Fruit fly (Drosophila melanogaster): ENCODE data around the gene p38c.

The p38c gene

dm6 chr3R:24163556-24164022 lies 13.6 kb upstream of the p38c start, which contains the start of gene Apc2 (continued):
- TF ChIP-seq dati (GFP tag; IDR thresholded peaks at IDR 0.05) (no peak), CG15073 (GFP tag; optimal IDR thresholded peaks at IDR 0.05) (no peak), H2.0 (GFP tag; IDR thresholded peaks at IDR 0.05) (peak; percentile 65), Camta (GFP tag; optimal IDR thresholded peaks at IDR 0.05) (peak; percentile 23), CG7928 (GFP tag; optimal IDR thresholded peaks at IDR 0.05) (no peak), chif (GFP tag; optimal IDR thresholded peaks at IDR 0.05) (peak in 1 of 2 experiments; percentile 25), Six4 (GFP tag; optimal IDR thresholded peaks at IDR 0.05) (peak; percentile 18), pb (GFP tag; optimal IDR thresholded peaks at IDR 0.05) (no peak), CG18476 (GFP tag; optimal IDR thresholded peaks at IDR 0.05) (peak; percentile 61), Hsf (GFP tag; optimal IDR thresholded peaks at IDR 0.05) (peak; percentile 52), CG11560 (tag; IDR thresholded peaks at IDR 0.05) (peak; percentile 89), D19B (GFP tag; optimal IDR thresholded peaks at IDR 0.05) (peak; percentile 36), CG10366 (GFP tag; IDR thresholded peaks at IDR 0.05) (peak; percentile 50), CG11456 (GFP tag; IDR thresholded peaks at IDR 0.05) (no peak), ken (GFP tag; IDR thresholded peaks at IDR 0.05) (peak; percentile 59; the same call in 2 of the 3 replicates), phol (tag; optimal IDR thresholded peaks at IDR 0.05) (peak; percentile 82), CG10431 (GFP tag; optimal IDR thresholded peaks at IDR 0.05) (no peak), CG13424 (tag; optimal IDR thresholded peaks at IDR 0.05) (peak; percentile 67), cg (GFP tag; optimal IDR thresholded peaks at IDR 0.05) (no peak), CG10654 (GFP tag; optimal IDR thresholded peaks at IDR 0.05) (peak; percentile 49), Nf-YB (GFP tag; optimal IDR thresholded peaks at IDR 0.05) (peak; percentile 35), cad (GFP tag; optimal IDR thresholded peaks at IDR 0.05) (no peak), eyg (GFP tag; optimal IDR thresholded peaks at IDR 0.05) (no peak), en (GFP tag; optimal IDR thresholded peaks at IDR 0.05) (no peak), Fer1 (GFP tag; optimal IDR thresholded peaks at IDR 0.05) (peak; percentile 30), Lpt (GFP tag; optimal IDR thresholded peaks at IDR 0.05) (no peak), Neu2 (GFP tag; optimal IDR thresholded peaks at IDR 0.05; ENCODE audit: borderline replicate concordance) (no peak), CG14050 (GFP tag; IDR thresholded peaks at IDR 0.05) (no peak), CG5953 (GFP tag; IDR thresholded peaks at IDR 0.05) (no peak), zfh2 (GFP tag; optimal IDR thresholded peaks at IDR 0.05) (peak; percentile 29), Dek (tag; optimal IDR thresholded peaks at IDR 0.05) (peak; percentile 31), CG14667 (GFP tag; IDR thresholded peaks at IDR 0.05) (peak; percentile 28; the same call in 1 of the 2 replicates), Ets97D (GFP tag; optimal IDR thresholded peaks at IDR 0.05) (peak; percentile 8), CG42726 (GFP tag; IDR thresholded peaks at IDR 0.05; ENCODE audit: partially characterized antibody) (no peak), Deaf1 (tag; optimal IDR thresholded peaks at IDR 0.05) (no peak), Xrp1 (GFP tag; IDR thresholded peaks at IDR 0.05) (peak; percentile 76), CG17186 (GFP tag; optimal IDR thresholded peaks at IDR 0.05) (peak; percentile 52), her (GFP tag; optimal IDR thresholded peaks at IDR 0.05) (no peak), Atf6 (GFP tag; IDR thresholded peaks at IDR 0.05) (peak; percentile 45; the same call in 1 of the 2 replicates), CG1832 (GFP tag; optimal IDR thresholded peaks at IDR 0.05) (no peak), CG34224 (GFP tag; IDR thresholded peaks at IDR 0.05; ENCODE audit: partially characterized antibody) (peak; percentile 69; the same call in 2 of the 3 replicates), CG1602 (GFP tag; optimal IDR thresholded peaks at IDR 0.05) (peak; percentile 60), hbn (GFP tag; IDR thresholded peaks at IDR 0.05; ENCODE audit: partially characterized antibody) (no peak; the same call in 1 of the 2 replicates), C15 (GFP tag; IDR thresholded peaks at IDR 0.05) (no peak), ATbp (GFP tag; optimal IDR thresholded peaks at IDR 0.05) (no peak), CG8089 (GFP tag; optimal IDR thresholded peaks at IDR 0.05) (no peak), dmrt11E (tag; optimal IDR thresholded peaks at IDR 0.05) (peak; percentile 64), aop (GFP tag; IDR thresholded peaks at IDR 0.05) (no peak), Gug (GFP tag; IDR thresholded peaks at IDR 0.05) (0 out of 4 replicates have a peak, but pooled peaks have one; percentile 12), CG11504 (tag; optimal IDR thresholded peaks at IDR 0.05) (peak; percentile 74)

All from whole organism, embryonic.